Fruit fly (Drosophila melanogaster) S2 (cell line): Measurements from ENCODE around the gene Mnr.

Source experiments
- CG8478 ChIP-seq: fragments of >200 bp; optimal IDR thresholded peaks from 2 replicates; lab custom pipeline; 2018
- CTCF ChIP-seq, 2 experiments: fragments of >200 bp; optimal IDR thresholded peaks; 2 replicates each; lab custom pipeline; 2018

DNA sequence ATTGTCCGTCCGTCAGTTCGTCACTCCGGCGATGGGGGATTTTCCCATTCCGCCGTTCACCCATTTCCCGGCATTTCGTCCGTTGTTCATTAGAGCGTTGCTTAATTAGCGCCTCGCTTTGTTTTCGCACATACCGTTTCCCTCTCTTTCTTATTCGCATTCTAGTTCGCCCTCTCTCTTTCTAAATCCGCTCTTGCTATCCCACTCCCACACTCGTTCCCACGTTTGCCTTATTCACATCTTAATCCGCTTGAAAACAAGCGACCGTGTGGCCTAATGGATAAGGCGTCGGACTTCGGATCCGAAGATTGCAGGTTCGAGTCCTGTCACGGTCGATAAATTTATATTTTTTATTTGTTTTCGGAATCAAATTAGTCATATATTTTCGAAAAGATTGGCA lies 49.1 kb downstream of the Mnr start:
- TF ChIP-seq CTCF (optimal IDR thresholded peaks at IDR 0.05; lab: Kevin White, UChicago) (no peak), CG8478 (lab: Kevin White, UChicago) (no peak)
